Fruit fly (Drosophila melanogaster) whole organism, embryonic: ENCODE measurements around the gene CG14339.

Experiments used
- B-H1 ChIP-seq: fragments of 200-800 bp; sonication (Bioruptor generic); IDR thresholded peaks from 3 replicates; pipeline ENCODE4 v1.3.6; 2022; ENCODE audit warnings: missing biosample characterization, missing genetic modification characterization
- CG10267 ChIP-seq: fragments of 200-800 bp; sonication (Bioruptor generic); optimal IDR thresholded peaks from 2 replicates; lab custom pipeline; 2018; ENCODE audit warnings: missing biosample characterization, mild to moderate bottlenecking, missing genetic modification characterization, moderate library complexity
- CG10959 ChIP-seq: fragments of 200-800 bp; sonication (Bioruptor generic); IDR thresholded peaks from 2 replicates; pipeline ENCODE4 v1.3.6; 2022; ENCODE audit warnings: missing biosample characterization, missing genetic modification characterization
- CG11093 ChIP-seq: fragments of 200-800 bp; sonication (Bioruptor generic); IDR thresholded peaks from 3 replicates; pipeline ENCODE4 v1.3.6; 2022; ENCODE audit warnings: missing biosample characterization, missing genetic modification characterization
- CG12219 ChIP-seq: fragments of 200-800 bp; sonication (Bioruptor generic); optimal IDR thresholded peaks from 3 replicates; lab custom pipeline; 2018; ENCODE audit warnings: missing biosample characterization, mild to moderate bottlenecking, missing genetic modification characterization
- CG12942 ChIP-seq: fragments of 200-800 bp; sonication (Bioruptor generic); optimal IDR thresholded peaks from 3 replicates; lab custom pipeline; 2016; ENCODE audit warnings: missing biosample characterization, missing genetic modification characterization
- CG14667 ChIP-seq: fragments of 200-800 bp; sonication (Bioruptor generic); IDR thresholded peaks from 2 replicates; pipeline ENCODE4 v1.3.6; 2022; ENCODE audit warnings: missing biosample characterization, missing genetic modification characterization
- CG15696 ChIP-seq: fragments of 200-800 bp; sonication (Bioruptor generic); optimal IDR thresholded peaks from 2 replicates; lab custom pipeline; 2019; ENCODE audit warnings: missing biosample characterization, mild to moderate bottlenecking, missing genetic modification characterization, moderate library complexity
- CG1832 ChIP-seq: fragments of 200-800 bp; sonication (Bioruptor generic); optimal IDR thresholded peaks from 2 replicates; lab custom pipeline; 2017; ENCODE audit warnings: missing biosample characterization, mild to moderate bottlenecking, missing genetic modification characterization, inconsistent platforms
- CG18619 ChIP-seq: fragments of 200-800 bp; sonication (Bioruptor generic); optimal IDR thresholded peaks from 3 replicates; lab custom pipeline; 2017; ENCODE audit warnings: missing biosample characterization, mild to moderate bottlenecking, missing genetic modification characterization
- CG2120 ChIP-seq: fragments of 200-800 bp; sonication (Bioruptor generic); optimal IDR thresholded peaks from 3 replicates; lab custom pipeline; 2016; ENCODE audit warnings: missing biosample characterization, missing genetic modification characterization
- CG2129 ChIP-seq: fragments of 200-800 bp; sonication (Bioruptor generic); IDR thresholded peaks from 2 replicates; pipeline ENCODE4 v1.3.6; 2022; ENCODE audit warnings: missing biosample characterization, missing genetic modification characterization; ENCODE audit not compliant: partially characterized antibody
- CG34224 ChIP-seq: fragments of 200-800 bp; sonication (Bioruptor generic); IDR thresholded peaks from 3 replicates; pipeline ENCODE4 v1.3.6; 2022; ENCODE audit warnings: missing biosample characterization, missing genetic modification characterization; ENCODE audit not compliant: partially characterized antibody
- CG3847 ChIP-seq: fragments of 200-800 bp; sonication (Bioruptor generic); IDR thresholded peaks from 2 replicates; pipeline ENCODE4 v1.3.6; 2022; ENCODE audit warnings: missing biosample characterization, missing genetic modification characterization
- CG4328 ChIP-seq: fragments of 200-800 bp; sonication (Bioruptor generic); optimal IDR thresholded peaks from 3 replicates; lab custom pipeline; 2017; ENCODE audit warnings: missing biosample characterization, missing genetic modification reagents, missing genetic modification characterization
- CG4854 ChIP-seq: fragments of 200-800 bp; sonication (Bioruptor generic); optimal IDR thresholded peaks from 2 replicates; lab custom pipeline; 2016; ENCODE audit warnings: missing biosample characterization, missing genetic modification characterization, inconsistent platforms
- CG7745 ChIP-seq: fragments of 200-800 bp; sonication (Bioruptor generic); optimal IDR thresholded peaks from 2 replicates; lab custom pipeline; 2018; ENCODE audit warnings: missing biosample characterization, mild to moderate bottlenecking, missing genetic modification characterization, moderate library complexity
- CG7839 ChIP-seq: fragments of 200-800 bp; sonication (Bioruptor generic); optimal IDR thresholded peaks from 3 replicates; lab custom pipeline; 2018; ENCODE audit warnings: missing biosample characterization, mild to moderate bottlenecking, missing genetic modification characterization, moderate library complexity
- CG7928 ChIP-seq: fragments of 200-800 bp; sonication (Bioruptor generic); optimal IDR thresholded peaks from 2 replicates; lab custom pipeline; 2017; ENCODE audit warnings: missing biosample characterization, mild to moderate bottlenecking, missing genetic modification characterization
- CoRest ChIP-seq: fragments of 200-800 bp; sonication (Bioruptor generic); optimal IDR thresholded peaks from 3 replicates; lab custom pipeline; 2018; ENCODE audit warnings: missing biosample characterization, mild to moderate bottlenecking, missing genetic modification characterization, moderate library complexity
- Dip3 ChIP-seq: fragments of 200-800 bp; sonication (Bioruptor generic); optimal IDR thresholded peaks from 3 replicates; lab custom pipeline; 2016; ENCODE audit warnings: missing biosample characterization, missing genetic modification characterization
- Doc2 ChIP-seq: fragments of 200-800 bp; sonication (Bioruptor generic); IDR thresholded peaks from 2 replicates; pipeline ENCODE4 v1.3.6; 2022; ENCODE audit warnings: missing biosample characterization, missing genetic modification characterization
- HLH3B ChIP-seq: fragments of 200-800 bp; sonication (Bioruptor generic); IDR thresholded peaks from 2 replicates; pipeline ENCODE4 v1.3.6; 2022; ENCODE audit warnings: missing biosample characterization, missing genetic modification characterization
- Hsf ChIP-seq: fragments of 200-800 bp; sonication (Bioruptor generic); optimal IDR thresholded peaks from 3 replicates; lab custom pipeline; 2016; ENCODE audit warnings: missing biosample characterization, missing genetic modification characterization
- NK7.1 ChIP-seq: fragments of 200-800 bp; sonication (Bioruptor generic); optimal IDR thresholded peaks from 3 replicates; lab custom pipeline; 2016; ENCODE audit warnings: missing biosample characterization, missing genetic modification characterization
- Nf-YA ChIP-seq: fragments of 200-800 bp; sonication (Bioruptor generic); IDR thresholded peaks from 2 replicates; pipeline ENCODE4 v1.3.6; 2022; ENCODE audit warnings: missing biosample characterization, missing genetic modification characterization
- Poxn ChIP-seq: fragments of 200-800 bp; sonication (Bioruptor generic); IDR thresholded peaks from 2 replicates; pipeline ENCODE4 v1.3.6; 2022; ENCODE audit warnings: missing biosample characterization, missing genetic modification characterization
- Sin3A ChIP-seq: fragments of >200 bp; optimal IDR thresholded peaks from 2 replicates; lab custom pipeline; 2018
- Sry-β ChIP-seq: fragments of 200-800 bp; sonication (Bioruptor generic); optimal IDR thresholded peaks from 2 replicates; lab custom pipeline; 2018; ENCODE audit warnings: missing biosample characterization, mild to moderate bottlenecking, missing genetic modification characterization, moderate library complexity
- ase ChIP-seq: fragments of 200-800 bp; sonication (Bioruptor generic); IDR thresholded peaks from 3 replicates; pipeline ENCODE4 v1.3.6; 2022; ENCODE audit warnings: missing biosample characterization, missing genetic modification characterization
- cas ChIP-seq: fragments of 200-800 bp; sonication (Bioruptor generic); IDR thresholded peaks from 2 replicates; pipeline ENCODE4 v1.3.6; 2022; ENCODE audit warnings: missing biosample characterization, missing genetic modification characterization
- chm ChIP-seq: fragments of 200-800 bp; sonication (Bioruptor generic); IDR thresholded peaks from 2 replicates; pipeline ENCODE4 v1.3.6; 2022; ENCODE audit warnings: missing biosample characterization, missing genetic modification characterization
- chn ChIP-seq: fragments of 200-800 bp; sonication (Bioruptor generic); optimal IDR thresholded peaks from 2 replicates; lab custom pipeline; 2016; ENCODE audit warnings: missing biosample characterization, missing genetic modification characterization
- croc ChIP-seq: fragments of 200-800 bp; sonication (Bioruptor generic); conservative IDR thresholded peaks from 3 replicates; pipeline ENCODE4 v1.3.6; 2022; ENCODE audit warnings: missing biosample characterization, missing genetic modification characterization
- dmrt11E ChIP-seq: fragments of 200-800 bp; sonication (Bioruptor generic); optimal IDR thresholded peaks from 3 replicates; lab custom pipeline; 2018; ENCODE audit warnings: missing biosample characterization, mild to moderate bottlenecking, missing genetic modification characterization, moderate library complexity
- eyg ChIP-seq: fragments of 200-800 bp; sonication (Bioruptor generic); optimal IDR thresholded peaks from 3 replicates; lab custom pipeline; 2016; ENCODE audit warnings: missing biosample characterization, missing genetic modification characterization
- fd96Cb ChIP-seq: fragments of 200-800 bp; sonication (Bioruptor generic); optimal IDR thresholded peaks from 2 replicates; lab custom pipeline; 2018; ENCODE audit warnings: missing biosample characterization, mild to moderate bottlenecking, missing genetic modification characterization, moderate library complexity
- gsb-n ChIP-seq: fragments of 200-800 bp; sonication (Bioruptor generic); optimal IDR thresholded peaks from 3 replicates; lab custom pipeline; 2018; ENCODE audit warnings: missing biosample characterization, mild to moderate bottlenecking, missing genetic modification characterization
- h ChIP-seq: fragments of >200 bp; optimal IDR thresholded peaks from 2 replicates; lab custom pipeline; 2017
- ken ChIP-seq: fragments of 200-800 bp; sonication (Bioruptor generic); IDR thresholded peaks from 3 replicates; pipeline ENCODE4 v1.3.6; 2022; ENCODE audit warnings: missing biosample characterization, missing genetic modification characterization
- lilli ChIP-seq: fragments of 200-800 bp; sonication (Bioruptor generic); optimal IDR thresholded peaks from 3 replicates; lab custom pipeline; 2016; ENCODE audit warnings: missing biosample characterization, missing genetic modification characterization
- p53 ChIP-seq: fragments of 200-800 bp; sonication (Bioruptor generic); optimal IDR thresholded peaks from 2 replicates; lab custom pipeline; 2016; ENCODE audit warnings: missing biosample characterization, missing genetic modification characterization
- pan ChIP-seq, 4 experiments: fragments of >200 bp in 3 of 4; fragments of 200-800 bp in 1 of 4; sonication (Bioruptor generic) in 1 of 4; optimal IDR thresholded peaks in 3 of 4; IDR thresholded peaks in 1 of 4; 2 replicates each; pipeline versions ENCODE4 v1.3.6 to Lab custom; 2017 to 2022; ENCODE audit warnings: missing biosample characterization in 2 of 4, missing genetic modification characterization in 2 of 4, mixed read lengths in 1 of 4
- peb ChIP-seq: fragments of 200-800 bp; sonication (Bioruptor generic); IDR thresholded peaks from 2 replicates; pipeline ENCODE4 v1.3.6; 2022; ENCODE audit warnings: missing biosample characterization, missing genetic modification characterization
- scrt ChIP-seq: fragments of 200-800 bp; sonication (Bioruptor generic); optimal IDR thresholded peaks from 2 replicates; lab custom pipeline; 2018; ENCODE audit warnings: missing biosample characterization, mild to moderate bottlenecking, missing genetic modification characterization, moderate library complexity
- sd ChIP-seq: fragments of 200-800 bp; sonication (Bioruptor generic); optimal IDR thresholded peaks from 3 replicates; lab custom pipeline; 2018; ENCODE audit warnings: missing biosample characterization, mild to moderate bottlenecking, missing genetic modification characterization, moderate library complexity
- shn ChIP-seq: fragments of 200-800 bp; sonication (Bioruptor generic); optimal IDR thresholded peaks from 3 replicates; lab custom pipeline; 2016; ENCODE audit warnings: missing biosample characterization, missing genetic modification characterization
- stc ChIP-seq: fragments of 200-800 bp; sonication (Bioruptor generic); IDR thresholded peaks from 2 replicates; pipeline ENCODE4 v1.3.6; 2022; ENCODE audit warnings: missing biosample characterization, missing genetic modification characterization
- tna ChIP-seq: fragments of 200-800 bp; sonication (Bioruptor generic); IDR thresholded peaks from 2 replicates; pipeline ENCODE4 v1.3.6; 2022; ENCODE audit warnings: missing biosample characterization, missing genetic modification characterization; ENCODE audit not compliant: partially characterized antibody
- ttk ChIP-seq: fragments of 200-800 bp; sonication (Bioruptor generic); IDR thresholded peaks from 2 replicates; pipeline ENCODE4 v2.1.2; 2022; ENCODE audit warnings: missing biosample characterization, missing genetic modification characterization
- vfl ChIP-seq: fragments of 200-800 bp; sonication (Bioruptor generic); optimal IDR thresholded peaks from 2 replicates; lab custom pipeline; 2016; ENCODE audit warnings: missing biosample characterization, missing genetic modification characterization
- zfh2 ChIP-seq: fragments of 200-800 bp; sonication (Bioruptor generic); optimal IDR thresholded peaks from 2 replicates; lab custom pipeline; 2016; ENCODE audit warnings: missing biosample characterization, missing genetic modification characterization

The CG14339 gene

dm6 chr2L:1070332-1070731, 38.0 kb upstream of the CG14339 start (continued):
- TF ChIP-seq CG18619 (GFP tag; lab: Kevin White, UChicago) (no peak), dmrt11E (tag; lab: Kevin White, UChicago) (peak; percentile 68), gsb-n (tag; lab: Kevin White, UChicago) (peak; percentile 31), CG4328 (GFP tag; lab: Kevin White, UChicago) (no peak), h (lab: Kevin White, UChicago) (no peak), CG7839 (tag; lab: Kevin White, UChicago) (peak; percentile 39), Nf-YA (GFP tag; lab: Robert Waterston, UW) (no peak), Sin3A (no peak), CG4854 (no peak), Hsf (GFP tag; lab: Kevin White, UChicago) (peak; percentile 5), CG10959 (GFP tag; lab: Robert Waterston, UW) (0 out of 2 replicates have a peak, but pooled peaks have one; percentile 6), CG34224 (GFP tag; lab: Robert Waterston, UW) (no peak), fd96Cb (tag; lab: Kevin White, UChicago) (peak; percentile 22), ase (GFP tag; lab: Robert Waterston, UW) (no peak), CG12942 (GFP tag; lab: Kevin White, UChicago) (no peak), Poxn (GFP tag; lab: Robert Waterston, UW) (no peak), scrt (GFP tag; lab: Kevin White, UChicago) (no peak), NK7.1 (GFP tag; lab: Kevin White, UChicago) (no peak), CG15696 (tag; lab: Kevin White, UChicago) (peak; percentile 37), sd (tag; lab: Kevin White, UChicago) (no peak), CG7928 (GFP tag; lab: Kevin White, UChicago) (no peak), pan (optimal IDR thresholded peaks at IDR 0.05; lab: Kevin White, UChicago) (no peak), pan (GFP tag; optimal IDR thresholded peaks at IDR 0.05 in 1 of 2, IDR thresholded peaks at IDR 0.05 in 1 of 2) (peak in 1 of 2 experiments; percentile 39), CG11093 (GFP tag; lab: Robert Waterston, UW) (no peak), CG1832 (GFP tag; lab: Kevin White, UChicago) (no peak), CG2120 (GFP tag; lab: Kevin White, UChicago) (no peak), CG10267 (peak; percentile 15), lilli (GFP tag; lab: Kevin White, UChicago) (no peak), stc (GFP tag; lab: Robert Waterston, UW) (no peak), shn (GFP tag; lab: Kevin White, UChicago) (no peak), CG12219 (no peak), CG2129 (GFP tag; lab: Robert Waterston, UW) (no peak), CG7745 (tag; lab: Kevin White, UChicago) (no peak), croc (GFP tag; lab: Robert Waterston, UW) (no peak; the same call in 1 of the 3 replicates), peb (GFP tag; lab: Robert Waterston, UW) (no peak), tna (GFP tag; lab: Robert Waterston, UW) (no peak), vfl (GFP tag; lab: Kevin White, UChicago) (no peak), eyg (no peak), Dip3 (GFP tag; lab: Kevin White, UChicago) (no peak), B-H1 (GFP tag; lab: Robert Waterston, UW) (no peak), ttk (GFP tag; lab: Robert Waterston, UW) (no peak), Doc2 (GFP tag; lab: Robert Waterston, UW) (no peak), p53 (GFP tag; lab: Kevin White, UChicago) (no peak), chn (GFP tag; lab: Kevin White, UChicago) (peak; percentile 12), ken (GFP tag; lab: Robert Waterston, UW) (no peak), cas (GFP tag; lab: Robert Waterston, UW) (no peak), CoRest (tag; lab: Kevin White, UChicago) (no peak), Sry-β (GFP tag; lab: Kevin White, UChicago) (no peak), HLH3B (peak; percentile 38; the same call in 1 of the 2 replicates), chm (GFP tag; lab: Robert Waterston, UW) (no peak; the same call in 1 of the 2 replicates), CG3847 (GFP tag; lab: Robert Waterston, UW) (no peak), zfh2 (GFP tag; lab: Kevin White, UChicago) (no peak), CG14667 (no peak)
